Worm (Caenorhabditis elegans) whole organism, late embryonic: ENCODE results near the gene ZK809.5.

Source experiments
- C38D4.7 ChIP-seq: fragments of 200-800 bp; sonication (Bioruptor generic); optimal IDR thresholded peaks from 2 replicates; lab custom pipeline; 2018; ENCODE audit warnings: mild to moderate bottlenecking, missing genetic modification characterization, moderate library complexity, missing compliant biosample characterization
- K09A11.1 ChIP-seq: sonication (generic microtip); optimal IDR thresholded peaks from 2 replicates; lab custom pipeline; 2017; ENCODE audit warnings: antibody characterized with exemption, mild to moderate bottlenecking, missing genetic modification characterization, missing compliant biosample characterization; ENCODE audit not compliant: insufficient read depth
- Y22D7AL.16 ChIP-seq: sonication (generic microtip); optimal IDR thresholded peaks from 2 replicates; lab custom pipeline; 2016; ENCODE audit warnings: missing genetic modification characterization, missing compliant biosample characterization
- ahr-1 ChIP-seq: sonication (generic microtip); optimal IDR thresholded peaks from 2 replicates; lab custom pipeline; 2016; ENCODE audit warnings: missing genetic modification characterization, missing compliant biosample characterization
- ceh-22 ChIP-seq: sonication (generic microtip); optimal IDR thresholded peaks from 2 replicates; lab custom pipeline; 2017; ENCODE audit warnings: missing biosample characterization, missing genetic modification characterization
- ceh-31 ChIP-seq: sonication (generic microtip); optimal IDR thresholded peaks from 2 replicates; lab custom pipeline; 2016; ENCODE audit warnings: missing genetic modification characterization, missing compliant biosample characterization
- che-1 ChIP-seq: sonication (generic microtip); optimal IDR thresholded peaks from 2 replicates; lab custom pipeline; 2016; ENCODE audit warnings: mild to moderate bottlenecking, missing genetic modification characterization, missing compliant biosample characterization
- dve-1 ChIP-seq: sonication (generic microtip); optimal IDR thresholded peaks from 2 replicates; lab custom pipeline; 2017; ENCODE audit warnings: antibody characterized with exemption, mild to moderate bottlenecking, missing genetic modification characterization, missing compliant biosample characterization
- elt-2 ChIP-seq: sonication (generic microtip); optimal IDR thresholded peaks from 2 replicates; lab custom pipeline; 2016; ENCODE audit warnings: missing genetic modification reagents, missing genetic modification characterization, missing compliant biosample characterization
- ets-4 ChIP-seq: sonication (generic microtip); optimal IDR thresholded peaks from 2 replicates; lab custom pipeline; 2016; ENCODE audit warnings: missing genetic modification characterization, missing compliant biosample characterization
- fax-1 ChIP-seq: sonication (generic microtip); optimal IDR thresholded peaks from 2 replicates; lab custom pipeline; 2016; ENCODE audit warnings: missing genotype, missing genetic modification characterization, missing compliant biosample characterization
- gmeb-2 ChIP-seq: sonication (generic microtip); optimal IDR thresholded peaks from 2 replicates; lab custom pipeline; 2016; ENCODE audit warnings: missing genetic modification characterization, inconsistent platforms, missing compliant biosample characterization
- hlh-15 ChIP-seq: sonication (generic microtip); optimal IDR thresholded peaks from 2 replicates; lab custom pipeline; 2016; ENCODE audit warnings: missing genetic modification characterization, missing compliant biosample characterization
- hlh-30 ChIP-seq: sonication (generic microtip); optimal IDR thresholded peaks from 2 replicates; lab custom pipeline; 2017; ENCODE audit warnings: antibody characterized with exemption, missing genetic modification characterization, missing compliant biosample characterization; ENCODE audit not compliant: insufficient read depth
- hlh-6 ChIP-seq: sonication (generic microtip); optimal IDR thresholded peaks from 2 replicates; lab custom pipeline; 2016; ENCODE audit warnings: missing genotype, missing genetic modification characterization, missing compliant biosample characterization
- hlh-8 ChIP-seq: sonication (generic microtip); optimal IDR thresholded peaks from 2 replicates; lab custom pipeline; 2016; ENCODE audit warnings: missing genotype, missing genetic modification characterization, missing compliant biosample characterization
- lim-6 ChIP-seq: sonication (generic microtip); optimal IDR thresholded peaks from 2 replicates; lab custom pipeline; 2016; ENCODE audit warnings: missing genetic modification characterization, missing compliant biosample characterization
- lin-11 ChIP-seq: fragments of 200-800 bp; sonication (Bioruptor generic); optimal IDR thresholded peaks from 2 replicates; lab custom pipeline; 2018; ENCODE audit warnings: mild to moderate bottlenecking, missing genetic modification characterization, missing compliant biosample characterization
- nfya-1 ChIP-seq: sonication (generic microtip); optimal IDR thresholded peaks from 2 replicates; lab custom pipeline; 2017; ENCODE audit warnings: missing genetic modification characterization, mild to moderate bottlenecking, missing compliant biosample characterization, antibody characterized with exemption, moderate library complexity
- npax-4 ChIP-seq: sonication (generic microtip); optimal IDR thresholded peaks from 2 replicates; lab custom pipeline; 2016; ENCODE audit warnings: missing genetic modification characterization, missing compliant biosample characterization
- pag-3 ChIP-seq: sonication (generic microtip); optimal IDR thresholded peaks from 2 replicates; lab custom pipeline; 2016; ENCODE audit warnings: missing compliant biosample characterization, missing genetic modification characterization, borderline replicate concordance
- pax-1 ChIP-seq: fragments of 150-350 bp; optimal IDR thresholded peaks from 2 replicates; lab custom pipeline; 2014; ENCODE audit warnings: missing biosample characterization, missing genetic modification characterization
- pha-4 ChIP-seq: fragments of 150-350 bp; optimal IDR thresholded peaks from 2 replicates; lab custom pipeline; 2018; ENCODE audit warnings: missing biosample characterization, missing genetic modification reagents, missing genetic modification characterization
- pqm-1 ChIP-seq: sonication (generic microtip); optimal IDR thresholded peaks from 2 replicates; lab custom pipeline; 2016; ENCODE audit warnings: missing genetic modification characterization, missing compliant biosample characterization
- sdc-2 ChIP-seq: sonication (generic microtip); optimal IDR thresholded peaks from 2 replicates; lab custom pipeline; 2016; ENCODE audit warnings: missing genotype, missing genetic modification characterization, missing compliant biosample characterization
- sox-2 ChIP-seq: fragments of 200-800 bp; sonication (Bioruptor generic); IDR thresholded peaks from 2 replicates; pipeline ENCODE4 v1.3.6; 2022; ENCODE audit warnings: missing genetic modification reagents, missing genetic modification characterization, missing compliant biosample characterization
- sox-4 ChIP-seq: sonication (generic microtip); optimal IDR thresholded peaks from 2 replicates; lab custom pipeline; 2017; ENCODE audit warnings: mild to moderate bottlenecking, missing genetic modification characterization, inconsistent platforms, missing compliant biosample characterization
- tbx-2 ChIP-seq: sonication (generic microtip); optimal IDR thresholded peaks from 2 replicates; lab custom pipeline; 2016; ENCODE audit warnings: missing genetic modification characterization, missing compliant biosample characterization
- unc-3 ChIP-seq, 2 experiments: fragments of 200-800 bp in 1 of 2; sonication (Bioruptor generic) in 1 of 2; sonication (generic microtip) in 1 of 2; conservative IDR thresholded peaks in 1 of 2; optimal IDR thresholded peaks in 1 of 2; 2 replicates each; pipeline versions ENCODE4 v1.3.6 to Lab custom; 2016 to 2022; ENCODE audit warnings: missing compliant biosample characterization in 2 of 2, missing genetic modification characterization in 2 of 2, missing genetic modification reagents in 1 of 2
- unc-55 ChIP-seq: sonication (generic microtip); optimal IDR thresholded peaks from 2 replicates; lab custom pipeline; 2017; ENCODE audit warnings: missing biosample characterization, missing genetic modification reagents, missing genetic modification characterization
- unc-86 ChIP-seq: sonication (generic microtip); optimal IDR thresholded peaks from 2 replicates; lab custom pipeline; 2016; ENCODE audit warnings: missing genetic modification characterization, missing compliant biosample characterization

The ZK809.5 gene

ce11 chrIV:11656144-11656780 lies at the start of gene ZK809.5:
ZK809.5 (plus strand) TSS chrIV:11656730.
- TF ChIP-seq elt-2 (tag; lab: Kevin White, UChicago) (peak; percentile 9), nfya-1 (peak; percentile 12), hlh-6 (tag; lab: Kevin White, UChicago) (no peak), unc-86 (tag; lab: Kevin White, UChicago) (no peak)
- TF ChIP-seq, all 69 proteins: peak for 2

DNA sequence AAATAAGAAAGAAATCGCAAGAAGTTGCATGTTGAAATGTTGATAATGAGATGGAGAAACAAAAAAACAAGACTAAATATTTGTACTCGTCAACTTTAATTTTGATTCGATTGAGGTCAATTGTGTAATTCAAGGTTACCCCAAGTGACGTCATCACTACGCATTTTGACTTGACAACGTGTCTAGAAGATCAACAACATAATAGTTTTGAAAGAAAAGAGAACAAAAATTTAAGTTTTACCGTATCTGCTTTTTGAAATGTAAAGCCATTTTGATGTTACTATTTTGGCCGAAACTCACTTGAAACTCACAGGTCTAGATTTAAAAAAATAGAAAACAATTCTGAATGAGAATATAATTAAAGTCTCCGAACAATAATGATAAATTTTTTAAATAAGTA lies 35.6 kb upstream of the ZK809.5 start, which contains the start of gene dsl-5:
Gene dsl-5 (minus strand): TSS at position 101 of the 400 bp plus-strand sequence.
- TF ChIP-seq hlh-30 (no peak), pha-4 (tag; lab: Kevin White, UChicago) (no peak), npax-4 (tag; lab: Kevin White, UChicago) (no peak), pax-1 (tag; lab: Kevin White, UChicago) (no peak), lim-6 (tag; lab: Kevin White, UChicago) (no peak), hlh-8 (no peak), fax-1 (tag; lab: Kevin White, UChicago) (no peak), sox-2 (no peak), ets-4 (tag; lab: Kevin White, UChicago) (no peak)

DNA sequence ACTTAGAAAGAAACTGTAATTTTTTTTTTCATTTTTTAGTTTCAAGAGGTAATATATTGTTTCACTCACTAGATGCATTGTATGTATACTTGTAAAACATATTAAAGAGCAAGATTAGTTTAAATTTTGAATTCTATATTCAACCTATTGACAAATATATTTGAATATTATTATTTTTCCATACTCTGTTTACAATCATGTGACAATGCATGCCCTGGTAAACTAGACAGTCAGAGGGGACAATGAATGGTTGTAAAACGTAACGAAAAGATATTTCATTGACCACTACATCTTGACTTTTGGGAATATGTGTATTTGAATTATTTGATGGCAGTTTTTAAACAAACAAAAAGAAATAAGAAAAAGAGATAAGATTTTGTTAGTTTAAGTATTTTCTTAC lies 34.2 kb upstream of the ZK809.5 start:
- TF ChIP-seq unc-55 (no peak), K09A11.1 (tag; lab: Kevin White, UChicago) (no peak), hlh-15 (tag; lab: Kevin White, UChicago) (no peak), sdc-2 (tag; lab: Kevin White, UChicago) (no peak), che-1 (tag; lab: Kevin White, UChicago) (no peak), gmeb-2 (tag; lab: Kevin White, UChicago) (no peak), sox-2 (no peak)

DNA sequence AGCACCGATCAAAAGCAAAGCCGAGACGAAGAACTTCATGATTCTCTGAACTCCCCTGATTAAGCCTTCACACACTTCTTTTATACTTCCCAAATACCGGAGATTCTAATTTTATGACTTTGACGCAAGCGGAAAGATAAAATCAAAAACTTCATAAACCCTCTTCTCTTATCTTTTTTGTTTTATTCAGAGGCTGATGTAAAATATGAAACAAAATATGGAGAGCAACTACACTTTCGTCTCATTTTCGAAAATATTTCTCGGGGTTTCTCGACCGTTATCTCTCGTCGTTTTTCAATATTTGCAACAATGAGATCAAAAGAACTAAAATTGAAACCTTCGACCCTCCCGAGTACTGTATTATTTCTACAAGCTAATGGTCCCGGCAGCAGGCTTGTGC lies 33.5 kb upstream of the ZK809.5 start, which contains the start of gene lys-4:
Gene lys-4 (minus strand): TSS at position 115 of the 400 bp plus-strand sequence.
- TF ChIP-seq sox-2, result no peak
- TF ChIP-seq fax-1 (tag; lab: Kevin White, UChicago), result no peak
- no peak for TF ChIP-seq ahr-1 (tag; lab: Kevin White, UChicago)
- TF ChIP-seq pqm-1 (tag; lab: Kevin White, UChicago), result no peak
- no peak for TF ChIP-seq tbx-2 (tag; lab: Kevin White, UChicago)

ce11 chrIV:11623759-11624287 lies 32.7 kb upstream of the ZK809.5 start:
- no peak for TF ChIP-seq pqm-1 (tag; lab: Kevin White, UChicago)
- TF ChIP-seq pha-4 (tag; lab: Kevin White, UChicago), result no peak
- TF ChIP-seq C38D4.7 (GFP tag; lab: Kevin White, UChicago), result no peak
- TF ChIP-seq pag-3 (tag; lab: Kevin White, UChicago), result no peak
- TF ChIP-seq ceh-31 (tag; lab: Kevin White, UChicago), result no peak
- no peak for TF ChIP-seq nfya-1
- TF ChIP-seq sox-4 (tag; lab: Kevin White, UChicago), result no peak
- no peak for TF ChIP-seq Y22D7AL.16 (tag; lab: Kevin White, UChicago)
- no peak for TF ChIP-seq dve-1 (tag; lab: Kevin White, UChicago)
- TF ChIP-seq ceh-22 (tag; lab: Kevin White, UChicago), result no peak
- TF ChIP-seq lin-11 (tag; lab: Kevin White, UChicago), result no peak
- no peak for TF ChIP-seq unc-3 (GFP tag; conservative IDR thresholded peaks at IDR 0.05; lab: Robert Waterston, UW)
- no peak for TF ChIP-seq unc-3 (tag; optimal IDR thresholded peaks at IDR 0.05; lab: Kevin White, UChicago)
- no peak for TF ChIP-seq ahr-1 (tag; lab: Kevin White, UChicago)
